Fruit fly (Drosophila melanogaster): ENCODE data around the gene CG1998.

Gene CG1998

DNA sequence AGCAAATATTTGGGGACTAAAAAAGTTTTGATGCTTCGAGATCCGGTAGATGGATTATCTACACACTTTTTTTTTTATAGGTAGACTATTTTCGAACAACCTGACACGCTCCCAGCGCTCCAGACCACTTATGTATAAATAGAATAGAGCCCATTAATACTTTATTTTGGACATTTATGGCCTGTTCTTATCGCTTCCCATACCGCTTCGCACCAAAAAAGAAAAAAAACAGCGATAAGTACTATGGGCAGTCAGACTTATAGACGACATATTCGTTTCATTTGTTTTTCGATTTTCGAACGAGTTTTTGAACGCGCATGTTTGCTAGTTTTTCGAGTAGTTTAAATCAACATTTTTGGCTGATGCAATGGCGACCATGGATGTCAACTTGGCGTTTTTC is 15.3 kb downstream of the CG1998 start:
- peak; percentile 62 for TF ChIP-seq noc (tag; optimal IDR thresholded peaks at IDR 0.05)

DNA sequence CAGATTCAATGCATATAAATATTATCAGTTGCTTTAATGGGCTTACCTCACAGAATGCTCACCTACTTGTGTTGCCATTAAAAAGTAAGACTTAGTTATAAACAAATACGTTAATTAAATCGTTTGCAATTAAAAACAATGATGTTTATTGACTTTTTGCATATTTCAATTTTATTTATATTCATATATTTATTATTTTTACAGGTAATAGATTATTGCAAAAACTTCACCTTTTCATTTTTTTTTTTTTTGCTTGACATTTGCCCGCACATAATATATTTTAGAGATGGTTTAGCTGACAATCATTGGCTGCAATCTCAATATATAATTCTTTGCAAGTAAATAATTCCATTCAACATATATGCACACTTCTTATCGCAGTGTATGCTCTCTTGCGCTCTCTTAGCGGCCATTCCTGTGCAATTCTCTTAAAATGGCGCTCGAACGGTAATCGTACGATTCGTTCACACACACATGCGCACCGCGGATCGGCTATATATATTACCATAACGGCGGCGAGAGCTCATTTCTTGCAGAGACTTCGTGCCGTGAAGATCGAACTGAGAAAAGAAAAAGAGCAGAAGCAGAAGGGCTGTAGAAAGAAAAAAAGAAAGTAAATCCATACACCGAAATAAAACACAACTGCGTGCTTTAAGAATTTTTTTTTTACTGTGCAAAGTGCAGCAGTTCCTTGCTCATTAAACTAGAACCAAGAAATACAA is 16.3 kb downstream of the CG1998 start, which contains the start of gene Bcat:
Bcat (plus strand) TSS at position 522 of the 722 bp plus-strand sequence.
- peak; percentile 84 for TF ChIP-seq noc (tag; optimal IDR thresholded peaks at IDR 0.05)

DNA sequence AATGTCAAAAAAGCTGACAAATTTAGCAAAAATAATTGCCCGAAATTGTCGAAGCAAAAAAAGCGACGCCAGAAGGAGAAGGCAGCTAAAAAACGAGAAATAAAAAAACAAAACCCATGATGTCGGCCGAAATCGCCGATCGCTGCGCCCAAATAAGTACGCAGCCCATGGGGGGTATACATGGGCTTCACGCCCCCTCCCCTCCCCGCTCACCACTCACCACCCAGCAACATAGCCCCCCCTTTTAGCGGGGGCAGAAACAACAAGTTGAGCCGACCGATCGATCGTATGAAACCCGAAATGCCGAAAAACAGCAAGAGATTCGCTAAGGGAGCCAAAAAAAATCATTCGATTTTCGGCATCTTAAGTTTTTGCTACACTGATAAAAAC is 16.9 kb downstream of the CG1998 start:
- TF ChIP-seq noc (tag; optimal IDR thresholded peaks at IDR 0.05) = no peak

DNA sequence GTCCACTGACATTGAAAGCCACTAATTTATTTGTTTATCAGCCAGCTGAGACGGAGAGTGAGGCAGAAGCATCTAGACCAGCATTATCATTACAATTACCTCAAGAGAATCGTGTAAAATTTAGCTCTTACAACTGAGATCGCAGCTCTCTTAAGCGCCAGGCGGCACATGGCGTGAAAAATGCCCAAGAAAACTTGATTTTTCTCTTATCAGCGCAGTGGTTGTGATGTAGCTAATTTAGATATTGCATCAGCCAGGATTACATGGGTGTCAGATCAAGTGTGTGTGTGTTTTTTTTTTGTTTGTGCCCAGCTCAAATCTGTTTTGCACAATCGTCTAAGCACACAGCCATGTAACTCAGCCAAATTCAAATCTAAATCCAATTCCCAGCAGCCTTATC is 17.9 kb downstream of the CG1998 start:
- TF ChIP-seq noc (tag; optimal IDR thresholded peaks at IDR 0.05) = no peak

DNA sequence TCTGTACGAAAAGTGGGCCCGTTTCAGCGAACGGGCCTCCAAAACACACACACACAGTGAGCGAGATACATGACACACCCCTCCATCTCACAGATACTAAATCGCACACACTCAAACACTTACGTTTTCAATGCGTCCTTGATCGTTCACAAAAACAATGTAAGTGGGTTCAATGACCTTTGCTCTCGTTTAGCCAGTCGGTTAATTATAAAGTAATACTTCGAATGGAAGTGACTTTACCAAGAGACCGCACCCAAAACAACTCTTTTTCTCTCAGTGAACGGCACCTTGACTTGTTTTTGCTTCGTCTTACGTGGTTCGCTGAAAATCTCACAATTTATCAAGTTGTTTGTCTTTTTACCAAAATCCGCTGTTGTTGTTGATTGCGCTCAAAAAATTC is 18.5 kb downstream of the CG1998 start:
- TF ChIP-seq noc (tag; optimal IDR thresholded peaks at IDR 0.05) = no peak

DNA sequence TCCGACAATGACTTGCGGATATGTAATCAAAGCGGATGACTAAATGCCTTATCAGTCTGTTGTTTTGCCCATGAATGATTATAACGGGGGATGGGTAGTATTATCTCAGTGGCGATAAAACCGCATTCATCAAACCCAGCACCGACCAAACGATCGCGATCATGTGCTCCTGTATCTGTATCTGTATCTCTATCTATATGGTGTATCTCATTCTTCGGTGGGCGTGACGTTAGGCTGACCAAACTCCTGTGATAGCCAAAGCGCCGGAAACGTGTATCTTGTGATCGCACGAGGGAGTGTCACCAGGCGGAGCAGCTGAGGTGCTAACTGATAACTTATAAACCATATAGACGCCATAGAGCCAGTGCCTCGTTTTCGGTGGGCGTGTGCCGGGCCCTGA is 20.1 kb downstream of the CG1998 start:
- TF ChIP-seq noc (tag; optimal IDR thresholded peaks at IDR 0.05) = peak; percentile 6

DNA sequence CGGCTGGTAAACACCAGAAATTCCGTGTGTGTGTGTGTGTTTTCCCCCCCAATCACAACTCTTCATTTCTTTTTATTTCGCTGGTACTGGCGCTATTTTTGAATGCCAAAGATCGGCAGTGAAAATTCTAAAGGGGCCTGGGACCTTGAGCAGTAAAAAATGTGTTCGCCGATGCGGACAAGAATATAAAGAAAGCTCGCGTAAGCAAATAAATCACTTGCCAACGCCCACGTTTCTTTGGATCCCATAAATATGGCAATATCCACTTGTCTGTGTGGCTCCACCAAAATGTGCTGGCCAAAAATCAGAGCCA is 20.9 kb downstream of the CG1998 start:
- TF ChIP-seq noc (tag; optimal IDR thresholded peaks at IDR 0.05) = no peak

DNA sequence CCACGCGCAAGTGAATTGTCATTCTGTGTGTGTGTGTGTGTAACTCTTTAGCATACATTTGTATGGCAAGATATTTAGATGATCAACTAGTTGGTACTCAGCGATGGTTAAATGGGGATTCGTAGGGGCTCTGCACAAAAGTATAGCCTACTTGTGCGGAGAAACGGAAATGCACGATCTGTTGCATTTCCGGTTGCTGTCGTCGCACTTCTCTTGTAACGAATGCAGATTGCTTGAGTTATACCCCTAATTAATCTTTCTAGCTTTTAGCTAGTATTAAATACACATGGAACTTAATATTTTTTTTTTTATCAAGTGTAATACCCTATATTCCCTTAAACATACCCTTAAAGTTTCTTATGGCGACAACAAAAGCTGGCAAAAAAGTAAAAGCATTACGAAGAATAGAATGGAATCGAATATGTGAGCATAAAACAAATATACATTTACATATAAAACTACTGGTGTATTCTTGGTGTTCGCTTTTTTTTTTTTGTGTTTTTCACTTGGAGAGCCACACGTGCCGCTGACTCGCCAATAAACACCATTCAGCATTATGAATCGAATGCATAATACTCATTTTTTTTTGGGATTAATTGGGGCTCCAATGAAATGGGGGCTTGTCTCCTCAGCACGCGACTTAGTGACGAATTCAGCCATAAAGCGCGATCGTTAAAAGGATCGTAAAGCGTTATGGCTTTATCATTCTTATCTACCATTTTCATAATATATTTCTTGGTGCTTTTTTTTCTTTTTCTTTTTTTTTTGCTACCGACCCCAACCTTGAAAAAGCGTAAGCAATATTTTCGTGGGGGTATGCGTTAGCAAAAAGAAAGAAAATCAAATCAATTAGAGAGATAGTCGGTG is 21.5 kb downstream of the CG1998 start:
- peak; percentile 81 for TF ChIP-seq noc (tag; optimal IDR thresholded peaks at IDR 0.05)

DNA sequence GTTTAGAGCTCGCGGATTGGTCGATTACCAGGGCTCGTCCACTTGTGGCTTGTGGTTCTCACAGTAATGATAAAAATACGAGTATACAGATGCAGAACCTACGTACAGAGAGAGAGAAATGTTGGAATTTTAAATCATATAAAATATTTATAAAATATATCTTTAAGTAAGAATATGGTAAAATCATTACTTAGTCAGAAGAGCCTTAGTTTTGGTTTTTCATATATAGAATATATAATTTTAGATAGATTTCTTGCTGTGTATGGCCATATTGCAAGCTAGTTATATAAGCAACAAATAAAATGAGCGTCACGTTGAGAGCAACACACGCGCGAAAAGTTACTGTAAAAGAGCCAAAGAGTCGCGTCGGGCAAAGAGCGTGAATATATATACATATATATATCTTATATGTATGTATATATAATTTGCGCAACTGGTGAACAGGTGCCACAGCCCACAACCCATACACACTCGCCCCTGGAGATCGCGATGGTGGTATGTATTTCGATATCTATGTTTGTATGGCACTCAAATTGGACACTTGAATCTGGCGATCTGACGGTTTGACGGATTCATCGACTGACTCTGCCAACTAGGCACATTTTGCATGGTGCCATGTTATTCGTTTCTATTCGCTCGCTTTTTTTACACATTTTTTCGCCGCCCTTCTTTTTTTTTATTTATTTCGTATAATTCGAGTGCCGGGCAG is 22.3 kb downstream of the CG1998 start:
- peak; percentile 97 for TF ChIP-seq noc (tag; optimal IDR thresholded peaks at IDR 0.05)

DNA sequence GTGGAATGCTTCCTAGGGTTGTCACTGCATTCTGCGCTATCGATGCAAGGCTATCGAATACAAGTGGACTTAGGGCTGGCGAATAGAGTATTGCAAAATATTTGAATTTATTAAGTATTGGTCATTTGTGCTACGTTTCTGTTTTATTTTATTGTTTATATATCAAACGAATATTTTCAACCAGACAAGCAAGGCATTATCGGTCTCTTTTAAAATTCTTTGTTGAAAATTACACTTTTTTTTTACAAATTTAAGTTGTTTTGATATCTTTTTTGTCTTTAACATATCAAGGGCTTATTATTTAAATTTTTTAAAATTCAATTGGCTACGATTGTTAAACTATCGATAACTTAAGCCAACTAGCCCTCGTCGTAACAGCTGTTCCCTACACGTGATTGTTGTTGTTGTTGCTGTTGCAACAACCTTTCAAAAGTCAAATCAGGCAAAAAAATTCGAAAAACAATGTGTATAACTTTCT is 25.5 kb downstream of the CG1998 start, which contains the start of the genes Ype and CG1662:
Ype (minus strand) TSS at position 45 of the 478 bp plus-strand sequence.
CG1662 (plus strand) TSS at position 191 of the 478 bp plus-strand sequence.
- TF ChIP-seq noc (tag; optimal IDR thresholded peaks at IDR 0.05) = peak; percentile 81

DNA sequence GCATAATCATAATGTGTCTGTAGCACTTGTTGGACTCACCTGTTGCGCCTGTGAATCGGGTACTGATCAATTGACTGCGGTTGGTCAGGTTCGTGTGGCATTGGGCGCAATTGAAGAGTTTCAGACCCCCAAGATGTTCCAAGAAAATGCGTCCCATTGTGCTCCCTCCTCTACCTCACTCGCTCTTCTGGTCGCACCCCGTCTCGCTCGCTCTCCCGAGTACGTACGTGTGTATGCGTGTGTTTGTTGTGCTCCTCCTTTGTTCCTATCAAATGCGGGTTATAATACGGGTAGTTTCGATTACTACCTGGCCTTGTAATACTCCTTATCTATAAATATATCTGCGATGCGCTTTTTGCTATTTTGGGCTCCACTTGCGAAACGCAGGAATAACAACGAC is 26.1 kb downstream of the CG1998 start:
- no peak for TF ChIP-seq noc (tag; optimal IDR thresholded peaks at IDR 0.05)

DNA sequence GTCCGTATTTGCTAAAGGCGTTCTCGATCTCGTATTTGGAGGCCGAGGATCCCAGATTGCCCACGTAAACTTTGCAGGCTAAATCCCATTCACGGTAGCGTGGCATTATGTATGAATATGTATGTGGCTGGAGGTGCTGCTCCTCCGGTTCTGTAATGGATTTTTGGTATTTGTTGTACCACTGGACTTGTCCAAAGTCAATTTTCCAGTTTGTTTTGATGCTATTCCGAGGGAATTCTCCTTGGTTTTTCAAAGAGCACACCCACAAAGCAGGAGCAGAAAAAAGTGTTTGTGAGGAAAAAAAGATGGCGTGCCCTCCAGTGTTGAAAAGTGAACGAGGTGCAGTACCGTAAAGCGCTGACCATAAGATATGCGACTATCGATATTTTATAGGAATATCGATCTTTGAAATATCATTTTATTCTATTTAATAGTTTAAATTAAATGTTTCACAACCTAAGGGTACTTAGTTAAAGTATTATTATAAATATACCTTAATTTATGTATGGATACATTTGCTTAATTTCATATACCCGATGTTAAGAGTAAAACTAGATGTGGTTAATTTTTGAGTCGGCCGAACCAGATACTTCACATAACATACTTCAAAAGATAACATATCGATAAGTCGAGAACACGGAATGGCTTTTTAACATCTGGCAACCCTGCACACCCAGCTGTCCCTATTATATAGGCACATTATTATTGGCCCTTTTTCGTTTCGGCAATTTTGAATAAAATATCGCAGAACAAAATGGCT is 28.1 kb downstream of the CG1998 start, which contains the start of the genes Rbp1-like and Tim9a:
Rbp1-like (minus strand) TSS at position 295 of the 760 bp plus-strand sequence.
Tim9a (plus strand) TSS at position 628 of the 760 bp plus-strand sequence.
- peak; percentile 66 for TF ChIP-seq noc (tag; optimal IDR thresholded peaks at IDR 0.05)

DNA sequence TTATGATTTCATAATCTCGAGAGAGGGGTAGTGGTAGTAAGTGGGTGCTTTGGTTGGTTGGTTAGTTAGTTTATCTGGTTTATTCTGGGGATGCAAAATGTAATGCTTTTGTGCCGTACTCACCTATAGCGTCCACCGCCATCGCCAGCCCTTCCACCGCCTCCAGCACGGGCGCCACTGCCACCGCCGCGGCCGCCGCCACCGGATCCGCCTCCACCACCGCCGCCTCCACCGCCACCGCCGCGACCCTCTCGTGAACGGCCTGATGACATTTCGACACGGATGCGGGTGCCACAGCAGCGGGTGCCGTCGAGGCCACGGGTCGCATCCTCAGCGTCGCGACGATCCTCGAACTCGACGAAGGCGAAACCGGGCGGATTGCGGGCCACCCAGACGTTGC is 28.7 kb downstream of the CG1998 start:
- no peak for TF ChIP-seq noc (tag; optimal IDR thresholded peaks at IDR 0.05)

DNA sequence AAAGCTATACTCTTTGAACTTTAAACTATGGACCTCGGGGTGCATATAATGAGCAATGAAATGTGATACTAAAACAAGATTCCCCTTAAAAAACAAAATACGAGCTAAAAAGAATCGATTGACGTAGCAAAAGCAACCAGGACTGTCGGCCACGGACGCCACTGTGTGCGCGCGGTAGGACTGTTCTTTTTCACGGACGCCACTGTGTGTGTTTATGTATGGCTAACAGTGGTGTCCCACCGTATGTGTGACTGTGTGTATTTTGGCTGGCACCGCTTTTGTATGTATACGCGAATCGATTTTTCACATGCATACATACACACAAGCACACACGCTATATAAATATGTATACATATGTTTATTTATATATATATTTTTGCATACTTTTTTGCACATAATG is 29.1 kb downstream of the CG1998 start:
- TF ChIP-seq noc (tag; optimal IDR thresholded peaks at IDR 0.05) = no peak

DNA sequence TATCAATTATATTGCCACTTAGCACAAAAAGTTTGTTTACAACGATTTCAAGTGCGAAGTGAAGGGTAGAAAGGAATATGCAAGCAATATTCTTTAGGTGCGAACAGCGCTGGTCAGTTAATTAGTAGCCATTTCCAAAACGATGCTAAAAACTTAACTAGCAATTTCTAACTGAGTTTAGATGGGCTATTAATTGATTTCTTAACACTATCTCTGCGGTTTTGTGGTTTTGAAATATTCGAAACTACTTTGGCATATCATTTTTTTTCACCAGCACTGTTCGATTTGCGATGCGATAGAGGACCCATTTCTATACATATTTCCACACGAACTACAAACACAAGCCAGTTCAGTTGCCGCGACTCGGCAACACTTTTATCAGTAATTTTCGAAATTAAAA is 36.4 kb downstream of the CG1998 start:
- peak; percentile 81 for TF ChIP-seq noc (tag; optimal IDR thresholded peaks at IDR 0.05)

Data from whole organism, larva.